Fruit fly (Drosophila melanogaster) whole organism, embryonic: ENCODE measurements around the gene Cka.
A peak's percentile ranks its signal among the peaks of the same experiment; 100 is the strongest.

Source experiments
- Aef1 ChIP-seq: fragments of 200-800 bp; sonication (Bioruptor generic); IDR thresholded peaks from 3 replicates; pipeline ENCODE4 v1.3.6; 2022; ENCODE audit warnings: missing biosample characterization, missing genetic modification characterization
- Antp ChIP-seq: fragments of 200-800 bp; sonication (Bioruptor generic); optimal IDR thresholded peaks from 3 replicates; lab custom pipeline; 2016; ENCODE audit warnings: missing biosample characterization, missing genetic modification characterization
- B-H1 ChIP-seq: fragments of 200-800 bp; sonication (Bioruptor generic); IDR thresholded peaks from 3 replicates; pipeline ENCODE4 v1.3.6; 2022; ENCODE audit warnings: missing biosample characterization, missing genetic modification characterization
- B-H2 ChIP-seq: fragments of 200-800 bp; sonication (Bioruptor generic); optimal IDR thresholded peaks from 2 replicates; lab custom pipeline; 2018; ENCODE audit warnings: missing biosample characterization, mild to moderate bottlenecking, missing genetic modification characterization
- CG10209 ChIP-seq: fragments of 200-800 bp; sonication (Bioruptor generic); optimal IDR thresholded peaks from 3 replicates; lab custom pipeline; 2017; ENCODE audit warnings: missing biosample characterization, mild to moderate bottlenecking, missing genetic modification characterization, missing genetic modification reagents
- CG1024 ChIP-seq: fragments of 200-800 bp; sonication (Bioruptor generic); IDR thresholded peaks from 2 replicates; pipeline ENCODE4 v1.3.6; 2022; ENCODE audit warnings: missing biosample characterization, missing genetic modification characterization
- CG10565 ChIP-seq: fragments of 200-800 bp; sonication (Bioruptor generic); optimal IDR thresholded peaks from 3 replicates; lab custom pipeline; 2016; ENCODE audit warnings: missing biosample characterization, mild to moderate bottlenecking, missing genetic modification characterization
- CG11723 ChIP-seq: fragments of 200-800 bp; sonication (Bioruptor generic); optimal IDR thresholded peaks from 2 replicates; lab custom pipeline; 2017; ENCODE audit warnings: missing biosample characterization, mild to moderate bottlenecking, missing genetic modification characterization
- CG12104 ChIP-seq: fragments of 200-800 bp; sonication (Bioruptor generic); optimal IDR thresholded peaks from 3 replicates; lab custom pipeline; 2016; ENCODE audit warnings: missing biosample characterization, missing genetic modification characterization
- CG12299 ChIP-seq: fragments of 200-800 bp; sonication (Bioruptor generic); optimal IDR thresholded peaks from 2 replicates; lab custom pipeline; 2018; ENCODE audit warnings: missing biosample characterization, mild to moderate bottlenecking, missing genetic modification characterization
- CG1233 ChIP-seq: fragments of 200-800 bp; sonication (Bioruptor generic); optimal IDR thresholded peaks from 4 replicates; lab custom pipeline; 2018; ENCODE audit warnings: missing biosample characterization, mild to moderate bottlenecking, missing genetic modification characterization
- CG12769 ChIP-seq: fragments of 200-800 bp; sonication (Bioruptor generic); optimal IDR thresholded peaks from 2 replicates; lab custom pipeline; 2019; ENCODE audit warnings: missing biosample characterization, mild to moderate bottlenecking, missing genetic modification characterization, moderate library complexity
- CG17568 ChIP-seq: fragments of 200-800 bp; sonication (Bioruptor generic); optimal IDR thresholded peaks from 2 replicates; lab custom pipeline; 2018; ENCODE audit warnings: missing biosample characterization, mild to moderate bottlenecking, missing genetic modification characterization, moderate library complexity
- CG2199 ChIP-seq: fragments of 200-800 bp; sonication (Bioruptor generic); IDR thresholded peaks from 3 replicates; pipeline ENCODE4 v1.3.6; 2022; ENCODE audit warnings: missing biosample characterization, missing genetic modification characterization
- CG30403 ChIP-seq: fragments of 200-800 bp; sonication (Bioruptor generic); optimal IDR thresholded peaks from 3 replicates; lab custom pipeline; 2016; ENCODE audit warnings: missing biosample characterization, missing genetic modification characterization
- CG3726 ChIP-seq: fragments of 200-800 bp; sonication (Bioruptor generic); IDR thresholded peaks from 3 replicates; pipeline ENCODE4, ENCODE4 v1.3.6; 2022; ENCODE audit warnings: missing biosample characterization, missing genetic modification characterization
- CG4360 ChIP-seq: fragments of 200-800 bp; sonication (Bioruptor generic); IDR thresholded peaks from 2 replicates; pipeline ENCODE4 v1.3.6; 2022; ENCODE audit warnings: missing biosample characterization, missing genetic modification characterization
- CG8281 ChIP-seq: fragments of 200-800 bp; sonication (Bioruptor generic); optimal IDR thresholded peaks from 2 replicates; lab custom pipeline; 2018; ENCODE audit warnings: missing biosample characterization, mild to moderate bottlenecking, missing genetic modification characterization, moderate library complexity
- Deaf1 ChIP-seq: fragments of 200-800 bp; optimal IDR thresholded peaks from 3 replicates; lab custom pipeline; 2019; ENCODE audit warnings: missing biosample characterization, mild to moderate bottlenecking, missing genetic modification characterization, moderate library complexity
- E2f1 ChIP-seq: fragments of 200-800 bp; sonication (Bioruptor generic); IDR thresholded peaks from 2 replicates; pipeline ENCODE4 v1.3.6; 2022; ENCODE audit warnings: missing biosample characterization, missing genetic modification characterization
- E2f2 ChIP-seq: fragments of 200-800 bp; sonication (Bioruptor generic); IDR thresholded peaks from 2 replicates; pipeline ENCODE4 v1.3.6; 2022; ENCODE audit warnings: missing biosample characterization, missing genetic modification characterization
- Hmx ChIP-seq: fragments of 200-800 bp; sonication (Bioruptor generic); optimal IDR thresholded peaks from 2 replicates; lab custom pipeline; 2016; ENCODE audit warnings: missing biosample characterization, missing genetic modification characterization
- Hsf ChIP-seq: fragments of 200-800 bp; sonication (Bioruptor generic); optimal IDR thresholded peaks from 3 replicates; lab custom pipeline; 2016; ENCODE audit warnings: missing biosample characterization, missing genetic modification characterization
- MTF-1 ChIP-seq: fragments of 200-800 bp; sonication (Bioruptor generic); optimal IDR thresholded peaks from 2 replicates; lab custom pipeline; 2018; ENCODE audit warnings: missing biosample characterization, mild to moderate bottlenecking, missing genetic modification characterization, borderline replicate concordance
- Nf-YA ChIP-seq: fragments of 200-800 bp; sonication (Bioruptor generic); IDR thresholded peaks from 2 replicates; pipeline ENCODE4 v1.3.6; 2022; ENCODE audit warnings: missing biosample characterization, missing genetic modification characterization
- Oli ChIP-seq: fragments of 200-800 bp; sonication (Bioruptor generic); optimal IDR thresholded peaks from 2 replicates; lab custom pipeline; 2018; ENCODE audit warnings: missing biosample characterization, mild to moderate bottlenecking, missing genetic modification characterization, moderate library complexity
- Opbp ChIP-seq: fragments of 200-800 bp; sonication (Bioruptor generic); IDR thresholded peaks from 3 replicates; pipeline ENCODE4 v1.3.6; 2022; ENCODE audit warnings: missing biosample characterization, missing genetic modification characterization; ENCODE audit not compliant: partially characterized antibody
- PHDP ChIP-seq: fragments of 200-800 bp; sonication (Bioruptor generic); optimal IDR thresholded peaks from 3 replicates; lab custom pipeline; 2018; ENCODE audit warnings: missing biosample characterization, mild to moderate bottlenecking, missing genetic modification characterization, moderate library complexity
- Ssrp ChIP-seq: fragments of 200-800 bp; sonication (Bioruptor generic); optimal IDR thresholded peaks from 2 replicates; lab custom pipeline; 2018; ENCODE audit warnings: missing biosample characterization, mild to moderate bottlenecking, missing genetic modification characterization, moderate library complexity
- Taf1 ChIP-seq: fragments of 200-800 bp; sonication (Bioruptor generic); IDR thresholded peaks from 2 replicates; pipeline ENCODE4 v1.3.6; 2022; ENCODE audit warnings: missing biosample characterization, missing genetic modification characterization
- Trl ChIP-seq, 3 experiments: fragments of >200 bp in 2 of 3; fragments of 200-800 bp in 1 of 3; sonication (Bioruptor generic) in 1 of 3; optimal IDR thresholded peaks; 2 replicates in 1 of 3; 3 replicates in 2 of 3; lab custom pipeline; 2016 to 2017; ENCODE audit warnings: missing biosample characterization in 1 of 3, missing genetic modification characterization in 1 of 3
- YL-1 ChIP-seq: fragments of 200-800 bp; sonication (Bioruptor generic); optimal IDR thresholded peaks from 3 replicates; lab custom pipeline; 2017; ENCODE audit warnings: missing biosample characterization, mild to moderate bottlenecking, missing genetic modification characterization
- bcd ChIP-seq: fragments of 200-800 bp; sonication (Bioruptor generic); optimal IDR thresholded peaks from 2 replicates; lab custom pipeline; 2017; ENCODE audit warnings: missing biosample characterization, mild to moderate bottlenecking, missing genetic modification characterization
- cato ChIP-seq: fragments of 200-800 bp; sonication (Bioruptor generic); optimal IDR thresholded peaks from 2 replicates; lab custom pipeline; 2016; ENCODE audit warnings: missing biosample characterization, missing genetic modification characterization, borderline replicate concordance
- ci ChIP-seq: fragments of 200-800 bp; sonication (Bioruptor generic); IDR thresholded peaks from 3 replicates; pipeline ENCODE4 v1.3.6; 2022; ENCODE audit warnings: missing biosample characterization, missing genetic modification characterization
- crol ChIP-seq: fragments of 200-800 bp; sonication (Bioruptor generic); IDR thresholded peaks from 2 replicates; pipeline ENCODE4 v1.3.6; 2022; ENCODE audit warnings: missing biosample characterization, missing genetic modification characterization
- da ChIP-seq: fragments of 200-800 bp; sonication (Bioruptor generic); optimal IDR thresholded peaks from 2 replicates; lab custom pipeline; 2016; ENCODE audit warnings: missing biosample characterization, missing genetic modification characterization
- dmrt11E ChIP-seq: fragments of 200-800 bp; sonication (Bioruptor generic); optimal IDR thresholded peaks from 3 replicates; lab custom pipeline; 2018; ENCODE audit warnings: missing biosample characterization, mild to moderate bottlenecking, missing genetic modification characterization, moderate library complexity
- gcm ChIP-seq: fragments of 200-800 bp; sonication (Bioruptor generic); optimal IDR thresholded peaks from 2 replicates; lab custom pipeline; 2019; ENCODE audit warnings: missing biosample characterization, mild to moderate bottlenecking, missing genetic modification characterization, moderate library complexity
- ken ChIP-seq: fragments of 200-800 bp; sonication (Bioruptor generic); IDR thresholded peaks from 3 replicates; pipeline ENCODE4 v1.3.6; 2022; ENCODE audit warnings: missing biosample characterization, missing genetic modification characterization
- lbe ChIP-seq: fragments of 200-800 bp; sonication (Bioruptor generic); optimal IDR thresholded peaks from 2 replicates; lab custom pipeline; 2016; ENCODE audit warnings: missing biosample characterization, mild to moderate bottlenecking, missing genetic modification characterization
- lilli ChIP-seq: fragments of 200-800 bp; sonication (Bioruptor generic); optimal IDR thresholded peaks from 3 replicates; lab custom pipeline; 2016; ENCODE audit warnings: missing biosample characterization, missing genetic modification characterization
- lov ChIP-seq, 2 experiments: fragments of 200-800 bp in 1 of 2; fragments of >200 bp in 1 of 2; sonication (Bioruptor generic) in 1 of 2; IDR thresholded peaks in 1 of 2; optimal IDR thresholded peaks in 1 of 2; 2 replicates in 1 of 2; 3 replicates in 1 of 2; pipeline versions ENCODE4 v1.3.6 to Lab custom; 2017 to 2022; ENCODE audit warnings: missing biosample characterization in 1 of 2, missing genetic modification characterization in 1 of 2
- onecut ChIP-seq: fragments of 200-800 bp; sonication (Bioruptor generic); IDR thresholded peaks from 2 replicates; pipeline ENCODE4 v1.3.6; 2022; ENCODE audit warnings: missing biosample characterization, missing genetic modification characterization
- org-1 ChIP-seq: fragments of 200-800 bp; sonication (Bioruptor generic); optimal IDR thresholded peaks from 2 replicates; lab custom pipeline; 2017; ENCODE audit warnings: missing biosample characterization, missing genetic modification characterization
- pita ChIP-seq: fragments of 200-800 bp; sonication (Bioruptor generic); optimal IDR thresholded peaks from 2 replicates; lab custom pipeline; 2017; ENCODE audit warnings: missing biosample characterization, mild to moderate bottlenecking, missing genetic modification characterization
- rib ChIP-seq: fragments of 200-800 bp; sonication (Bioruptor generic); IDR thresholded peaks from 2 replicates; pipeline ENCODE4 v1.3.6; 2022; ENCODE audit warnings: missing biosample characterization, missing genetic modification characterization
- sd ChIP-seq: fragments of 200-800 bp; sonication (Bioruptor generic); optimal IDR thresholded peaks from 3 replicates; lab custom pipeline; 2018; ENCODE audit warnings: missing biosample characterization, mild to moderate bottlenecking, missing genetic modification characterization, moderate library complexity
- sr ChIP-seq: fragments of 200-800 bp; sonication (Bioruptor generic); IDR thresholded peaks from 3 replicates; pipeline ENCODE4 v1.3.6; 2022; ENCODE audit warnings: missing biosample characterization, missing genetic modification characterization

The Cka gene

dm6 chr2L:8082692-8083412 lies 52.3 kb downstream of the Cka start, which contains the start of gene Mcr (continued):
- no peak for TF ChIP-seq CG12299 (tag; lab: Kevin White, UChicago)
- peak; percentile 68 for TF ChIP-seq CG4360 (GFP tag; lab: Robert Waterston, UW)
- TF ChIP-seq Trl (optimal IDR thresholded peaks at IDR 0.05; lab: Kevin White, UChicago) = no peak
- TF ChIP-seq Trl (GFP tag; optimal IDR thresholded peaks at IDR 0.05; lab: Kevin White, UChicago) = no peak
- TF ChIP-seq Taf1 (GFP tag; lab: Robert Waterston, UW) = no peak
- TF ChIP-seq CG1024 (GFP tag; lab: Robert Waterston, UW) = no peak
- peak; percentile 19 for TF ChIP-seq Hsf (GFP tag; lab: Kevin White, UChicago)
- no peak for TF ChIP-seq CG17568 (GFP tag; lab: Kevin White, UChicago)
- no peak for TF ChIP-seq da
- TF ChIP-seq pita (GFP tag; lab: Kevin White, UChicago) = no peak
- TF ChIP-seq sd (tag; lab: Kevin White, UChicago) = no peak
- TF ChIP-seq ken = no peak
- TF ChIP-seq YL-1 (GFP tag; lab: Kevin White, UChicago) = no peak
- TF ChIP-seq gcm = no peak
- TF ChIP-seq MTF-1 = no peak
- no peak for TF ChIP-seq bcd (GFP tag; lab: Kevin White, UChicago)
- TF ChIP-seq lov (optimal IDR thresholded peaks at IDR 0.05; lab: Kevin White, UChicago) = no peak
- TF ChIP-seq lov (GFP tag; IDR thresholded peaks at IDR 0.05; lab: Robert Waterston, UW) = 0 out of 3 replicates have a peak, but pooled peaks have one; percentile 36
- TF ChIP-seq org-1 (GFP tag; lab: Kevin White, UChicago) = no peak
- TF ChIP-seq Opbp (GFP tag; lab: Robert Waterston, UW) = peak; percentile 50; the same call in 1 of the 3 replicates
- no peak for TF ChIP-seq onecut
- no peak for TF ChIP-seq Antp (GFP tag; lab: Kevin White, UChicago)
- TF ChIP-seq Deaf1 (tag; lab: Kevin White, UChicago) = no peak
- TF ChIP-seq rib (GFP tag; lab: Robert Waterston, UW) = no peak
- peak; percentile 33; the same call in 1 of the 2 replicates for TF ChIP-seq E2f2 (GFP tag; lab: Robert Waterston, UW)
- TF ChIP-seq ci (GFP tag; lab: Robert Waterston, UW) = no peak
- peak; percentile 51 for TF ChIP-seq lilli (GFP tag; lab: Kevin White, UChicago)
- no peak for TF ChIP-seq Aef1 (GFP tag; lab: Robert Waterston, UW)
- TF ChIP-seq CG12104 (GFP tag; lab: Kevin White, UChicago) = peak; percentile 26
- TF ChIP-seq E2f1 = no peak
- TF ChIP-seq sr (GFP tag; lab: Robert Waterston, UW) = no peak
- no peak for TF ChIP-seq Ssrp
- TF ChIP-seq CG10209 (GFP tag; lab: Kevin White, UChicago) = no peak
- no peak for TF ChIP-seq crol (GFP tag; lab: Robert Waterston, UW)
- no peak for TF ChIP-seq B-H2 (GFP tag; lab: Kevin White, UChicago)
- TF ChIP-seq CG2199 (GFP tag; lab: Robert Waterston, UW) = no peak
- no peak for TF ChIP-seq Hmx (GFP tag; lab: Kevin White, UChicago)
- no peak for TF ChIP-seq Oli (tag; lab: Kevin White, UChicago)
- TF ChIP-seq CG11723 (GFP tag; lab: Kevin White, UChicago) = no peak
- TF ChIP-seq CG3726 (GFP tag; lab: Robert Waterston, UW) = no peak
- no peak for TF ChIP-seq cato (GFP tag; lab: Kevin White, UChicago)
- no peak for TF ChIP-seq dmrt11E (tag; lab: Kevin White, UChicago)
- no peak for TF ChIP-seq CG12769 (tag; lab: Kevin White, UChicago)
- no peak for TF ChIP-seq PHDP
- no peak for TF ChIP-seq CG30403
- no peak for TF ChIP-seq CG1233 (GFP tag; lab: Kevin White, UChicago)
- TF ChIP-seq Nf-YA (GFP tag; lab: Robert Waterston, UW) = no peak
- no peak for TF ChIP-seq lbe
- TF ChIP-seq CG8281 (tag; lab: Kevin White, UChicago) = no peak
- no peak for TF ChIP-seq B-H1 (GFP tag; lab: Robert Waterston, UW)
- TF ChIP-seq CG10565 (GFP tag; lab: Kevin White, UChicago) = no peak
